Fruit fly (Drosophila melanogaster) whole organism, wandering third instar larva: ENCODE results near the gene Sdic1.
"Not testable (repeated sequence)": the region's sequence is repeated elsewhere in the genome, so short reads cannot be mapped to it uniquely, and the experiment has no call there.

Source experiments
- CG32264 ChIP-seq: fragments of 200-800 bp; sonication (Bioruptor generic); optimal IDR thresholded peaks from 2 replicates; lab custom pipeline; 2016; ENCODE audit warnings: missing biosample characterization, missing genetic modification characterization
- CG9705 ChIP-seq: fragments of 200-800 bp; sonication (Bioruptor generic); optimal IDR thresholded peaks from 2 replicates; lab custom pipeline; 2018; ENCODE audit warnings: missing biosample characterization, mild to moderate bottlenecking, missing genetic modification characterization
- CrebA ChIP-seq: fragments of 200-800 bp; sonication (Bioruptor generic); optimal IDR thresholded peaks from 2 replicates; lab custom pipeline; 2016; ENCODE audit warnings: missing biosample characterization, mild to moderate bottlenecking, missing genetic modification characterization, borderline replicate concordance
- Dfd ChIP-seq: fragments of >200 bp; optimal IDR thresholded peaks from 2 replicates; lab custom pipeline; 2017; ENCODE audit warnings: missing biosample characterization, missing genetic modification characterization
- Dif ChIP-seq: fragments of 200-275, 200-300 bp; sonication (Bioruptor generic); optimal IDR thresholded peaks from 2 replicates; lab custom pipeline; 2018; ENCODE audit warnings: missing biosample characterization, missing genetic modification characterization; ENCODE audit not compliant: partially characterized antibody
- GATAd ChIP-seq: sonication (Bioruptor generic); optimal IDR thresholded peaks from 2 replicates; lab custom pipeline; 2016; ENCODE audit warnings: missing biosample characterization, missing genetic modification characterization
- Hr78 ChIP-seq: fragments of >200 bp; optimal IDR thresholded peaks from 2 replicates; lab custom pipeline; 2017; ENCODE audit warnings: missing biosample characterization, missing genetic modification characterization
- Hr83 ChIP-seq: fragments of 200-300 bp; sonication (Bioruptor generic); optimal IDR thresholded peaks from 2 replicates; lab custom pipeline; 2016; ENCODE audit warnings: missing biosample characterization, mild to moderate bottlenecking, missing genetic modification characterization, moderate library complexity; ENCODE audit not compliant: poor library complexity, severe bottlenecking
- Mio ChIP-seq: sonication (Bioruptor generic); optimal IDR thresholded peaks from 2 replicates; lab custom pipeline; 2016; ENCODE audit warnings: missing biosample characterization, missing genetic modification characterization
- Myc ChIP-seq: fragments of >200 bp; optimal IDR thresholded peaks from 2 replicates; lab custom pipeline; 2017
- N ChIP-seq: fragments of >200 bp; optimal IDR thresholded peaks from 2 replicates; lab custom pipeline; 2018; ENCODE audit warnings: missing biosample characterization, missing external identifiers, missing genetic modification characterization
- Rel ChIP-seq, 2 experiments: fragments of 200-800 bp; sonication (Bioruptor generic) in 1 of 2; optimal IDR thresholded peaks; 2 replicates in 1 of 2; 3 replicates in 1 of 2; lab custom pipeline; 2016 to 2019; ENCODE audit warnings: mild to moderate bottlenecking in 2 of 2, missing biosample characterization in 2 of 2, missing genetic modification characterization in 2 of 2, moderate library complexity in 1 of 2
- Sp1 ChIP-seq: fragments of 200-800 bp; sonication (Bioruptor generic); optimal IDR thresholded peaks from 3 replicates; lab custom pipeline; 2019; ENCODE audit warnings: missing biosample characterization, mild to moderate bottlenecking, missing genetic modification characterization, moderate library complexity
- br ChIP-seq: fragments of 200-800 bp; sonication (Bioruptor generic); optimal IDR thresholded peaks from 2 replicates; lab custom pipeline; 2016; ENCODE audit warnings: missing biosample characterization, missing genetic modification characterization
- brk ChIP-seq: fragments of 200-800 bp; sonication (Bioruptor generic); optimal IDR thresholded peaks from 2 replicates; lab custom pipeline; 2016; ENCODE audit warnings: missing biosample characterization, mild to moderate bottlenecking, missing genetic modification characterization
- dmrt93B ChIP-seq: fragments of 200-800 bp; sonication (Bioruptor generic); optimal IDR thresholded peaks from 2 replicates; lab custom pipeline; 2018; ENCODE audit warnings: missing biosample characterization, mild to moderate bottlenecking, missing genetic modification characterization
- dsf ChIP-seq: sonication (Bioruptor generic); optimal IDR thresholded peaks from 2 replicates; lab custom pipeline; 2016; ENCODE audit warnings: missing biosample characterization, missing genetic modification characterization, borderline replicate concordance
- ey ChIP-seq: fragments of 200-800 bp; sonication (Bioruptor generic); optimal IDR thresholded peaks from 2 replicates; lab custom pipeline; 2016; ENCODE audit warnings: missing biosample characterization, missing genetic modification characterization
- foxo ChIP-seq, 2 experiments: fragments of 200-800 bp; sonication (Bioruptor generic); optimal IDR thresholded peaks; 2 replicates in 1 of 2; 3 replicates in 1 of 2; lab custom pipeline; 2016 to 2017; ENCODE audit warnings: missing biosample characterization in 2 of 2, missing genetic modification characterization in 2 of 2
- fru ChIP-seq: fragments of 200-800 bp; sonication (Bioruptor generic); optimal IDR thresholded peaks from 3 replicates; lab custom pipeline; 2016; ENCODE audit warnings: missing biosample characterization, mild to moderate bottlenecking, missing genetic modification characterization
- h ChIP-seq: fragments of 200-800 bp; sonication (Bioruptor generic); optimal IDR thresholded peaks from 3 replicates; lab custom pipeline; 2016; ENCODE audit warnings: missing biosample characterization, mild to moderate bottlenecking, missing genetic modification characterization
- jim ChIP-seq: fragments of 175-275, 200-325 bp; sonication (Bioruptor generic); optimal IDR thresholded peaks from 2 replicates; lab custom pipeline; 2016; ENCODE audit warnings: missing biosample characterization, mild to moderate bottlenecking, missing genetic modification characterization
- lola ChIP-seq: fragments of >200 bp; optimal IDR thresholded peaks from 2 replicates; lab custom pipeline; 2017; ENCODE audit warnings: missing biosample characterization, missing genetic modification characterization
- pan ChIP-seq: fragments of >200 bp; optimal IDR thresholded peaks from 2 replicates; lab custom pipeline; 2017
- psq ChIP-seq: fragments of 200-800 bp; sonication (Bioruptor generic); optimal IDR thresholded peaks from 3 replicates; lab custom pipeline; 2017; ENCODE audit warnings: missing biosample characterization, mild to moderate bottlenecking, missing genetic modification characterization, moderate library complexity
- sage ChIP-seq: fragments of 200-800 bp; sonication (Bioruptor generic); optimal IDR thresholded peaks from 2 replicates; lab custom pipeline; 2016; ENCODE audit warnings: missing biosample characterization, mild to moderate bottlenecking, missing genetic modification characterization
- sv ChIP-seq: fragments of 200-800 bp; sonication (Bioruptor generic); optimal IDR thresholded peaks from 3 replicates; lab custom pipeline; 2016; ENCODE audit warnings: missing biosample characterization, missing genetic modification characterization
- tai ChIP-seq: sonication (Bioruptor generic); optimal IDR thresholded peaks from 2 replicates; lab custom pipeline; 2016; ENCODE audit warnings: missing biosample characterization, missing genetic modification characterization
- woc ChIP-seq: sonication (Bioruptor generic); optimal IDR thresholded peaks from 2 replicates; lab custom pipeline; 2016; ENCODE audit warnings: missing biosample characterization, mild to moderate bottlenecking, missing genetic modification characterization

Gene Sdic1

DNA sequence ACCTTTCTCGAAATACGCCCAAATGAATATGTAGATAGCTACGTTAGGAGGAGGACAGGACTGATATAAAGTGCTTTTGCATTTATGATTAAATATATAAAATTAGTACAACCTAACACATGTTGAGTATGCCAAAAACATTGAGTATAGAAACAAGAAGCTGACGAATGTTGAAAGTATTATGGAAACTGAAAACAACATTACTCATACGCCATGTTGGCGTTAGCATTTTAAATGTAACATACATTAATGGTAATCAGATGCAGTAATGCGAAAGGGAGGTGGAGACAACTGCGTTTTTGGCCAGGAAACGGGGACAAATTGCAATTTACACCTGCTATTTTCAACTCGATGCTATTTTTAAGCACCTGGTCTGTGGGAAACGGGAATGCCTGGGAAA is 19.9 kb downstream of the Sdic1 start:
- TF ChIP-seq Rel (GFP tag; optimal IDR thresholded peaks at IDR 0.05; lab: Kevin White, UChicago) (no peak), Rel (tag; optimal IDR thresholded peaks at IDR 0.05; lab: Kevin White, UChicago) (no peak), lola (GFP tag; lab: Kevin White, UChicago) (no peak), Dfd (GFP tag; lab: Kevin White, UChicago) (no peak), CrebA (GFP tag; lab: Kevin White, UChicago) (no peak), CG32264 (GFP tag; lab: Kevin White, UChicago) (no peak), dsf (GFP tag; lab: Kevin White, UChicago) (no peak), Dif (no peak), brk (no peak), Myc (lab: Kevin White, UChicago) (no peak), CG9705 (GFP tag; lab: Kevin White, UChicago) (no peak), foxo (GFP tag; optimal IDR thresholded peaks at IDR 0.05; lab: Kevin White, UChicago) (no peak), jim (GFP tag; lab: Kevin White, UChicago) (no peak), GATAd (GFP tag; lab: Kevin White, UChicago) (no peak), Sp1 (no peak), fru (no peak), pan (no peak), Hr78 (GFP tag; lab: Kevin White, UChicago) (no peak)

DNA sequence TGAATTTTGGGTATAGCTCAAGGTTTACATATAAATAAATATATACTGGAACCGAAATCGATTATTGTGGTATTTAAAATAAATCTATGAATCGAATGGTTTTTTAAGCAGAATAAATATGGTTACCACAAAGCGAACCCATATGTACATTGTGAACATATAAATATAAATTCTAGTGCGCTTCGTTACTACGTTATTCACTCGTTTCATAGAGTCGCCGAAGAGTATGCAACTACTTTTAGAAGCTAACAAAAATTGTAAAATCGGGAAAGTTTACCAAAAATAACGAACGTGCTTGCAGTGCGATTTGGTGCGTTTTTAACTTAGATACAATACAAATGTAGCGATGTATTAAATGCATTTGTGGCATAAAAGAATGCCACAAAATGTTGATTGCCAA is 22.5 kb downstream of the Sdic1 start:
- TF ChIP-seq woc (GFP tag; lab: Kevin White, UChicago) (no peak), GATAd (GFP tag; lab: Kevin White, UChicago) (no peak), Rel (GFP tag; optimal IDR thresholded peaks at IDR 0.05; lab: Kevin White, UChicago) (no peak), Rel (tag; optimal IDR thresholded peaks at IDR 0.05; lab: Kevin White, UChicago) (no peak), pan (no peak), sage (GFP tag; lab: Kevin White, UChicago) (no peak), lola (GFP tag; lab: Kevin White, UChicago) (no peak), N (no peak), Sp1 (no peak), psq (GFP tag; lab: Kevin White, UChicago) (no peak)

DNA sequence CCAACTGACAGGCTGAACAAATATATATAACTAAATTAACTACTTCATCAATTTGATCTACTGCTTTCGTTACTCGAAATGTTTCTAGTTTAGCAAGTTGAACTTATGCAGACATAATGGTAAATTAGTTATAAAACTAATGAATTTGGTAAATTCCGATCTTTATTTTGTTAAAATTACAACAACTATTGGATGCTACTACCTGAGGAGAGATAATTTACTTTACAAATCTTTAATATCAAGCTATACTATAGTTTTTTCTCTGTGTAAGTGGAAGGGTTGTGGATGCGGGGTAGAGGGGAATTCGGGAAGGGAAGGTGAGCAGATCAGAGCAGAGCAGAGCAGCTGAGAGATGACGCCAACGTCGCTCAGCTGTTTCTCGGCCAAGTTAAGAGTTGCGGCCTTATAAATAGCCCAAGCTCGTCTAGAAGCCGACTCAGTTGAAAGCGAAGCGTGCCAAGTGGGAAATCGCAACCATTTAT is 30.7 kb downstream of the Sdic1 start, which contains the start of gene aspr:
Gene aspr (plus strand): TSS at position 432 of the 482 bp plus-strand sequence.
- no peak for TF ChIP-seq Dif
- no peak for TF ChIP-seq Dfd (GFP tag; lab: Kevin White, UChicago)
- TF ChIP-seq br (GFP tag; lab: Kevin White, UChicago): no peak
- no peak for TF ChIP-seq CG32264 (GFP tag; lab: Kevin White, UChicago)
- TF ChIP-seq, all 38 proteins: peak for 0

DNA sequence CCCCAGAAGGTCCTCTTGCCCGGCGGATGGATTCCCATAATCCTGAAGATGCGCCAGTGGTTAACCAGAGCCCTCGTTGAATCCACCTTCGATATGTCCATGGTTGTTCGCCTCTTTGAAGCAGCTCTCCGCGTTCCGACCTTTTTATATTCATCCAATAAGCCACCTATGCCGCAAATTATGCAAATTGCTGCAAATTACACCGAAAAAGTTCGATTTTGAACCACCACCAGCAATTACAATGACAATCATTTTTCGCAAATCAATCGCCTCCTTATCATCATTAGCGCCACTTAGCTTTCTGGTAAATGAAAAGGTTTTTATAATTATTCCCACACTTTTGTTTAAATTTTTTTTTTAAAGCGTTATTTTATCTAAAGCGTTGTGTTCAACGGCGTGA is 35.4 kb downstream of the Sdic1 start, which contains the start of gene Or19a:
Gene Or19a (minus strand): TSS at position 101 of the 400 bp plus-strand sequence.
- not testable (repeated sequence) for TF ChIP-seq psq (GFP tag; lab: Kevin White, UChicago); Mio (GFP tag; lab: Kevin White, UChicago); Myc (lab: Kevin White, UChicago)
- TF ChIP-seq, all 38 proteins: peak for 0; not testable (repeated sequence) for 38

DNA sequence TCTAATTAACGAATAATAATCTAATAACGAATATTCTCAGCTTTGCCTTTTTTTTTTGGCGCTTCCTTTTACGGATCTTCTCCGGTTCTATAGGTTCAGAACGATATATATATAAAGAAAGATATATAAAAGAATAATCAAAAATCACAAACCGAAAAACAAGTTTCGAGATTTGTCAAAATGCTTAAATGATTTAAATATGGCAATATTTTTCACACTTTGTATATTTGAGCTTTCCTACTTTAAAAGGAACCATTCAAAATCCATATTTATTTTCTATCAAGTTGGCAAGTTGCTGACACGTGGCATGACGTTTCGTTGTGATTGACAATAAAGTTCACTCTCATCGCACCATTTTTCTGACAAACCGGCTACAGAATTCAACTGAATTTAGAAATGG is 37.7 kb downstream of the Sdic1 start, which contains the start of gene CG34332:
Gene CG34332 (plus strand): TSS at position 301 of the 400 bp plus-strand sequence.
- no peak for TF ChIP-seq GATAd (GFP tag; lab: Kevin White, UChicago)
- no peak for TF ChIP-seq CG32264 (GFP tag; lab: Kevin White, UChicago)
- TF ChIP-seq tai (GFP tag; lab: Kevin White, UChicago): no peak
- no peak for TF ChIP-seq Dfd (GFP tag; lab: Kevin White, UChicago)
- TF ChIP-seq foxo (GFP tag; optimal IDR thresholded peaks at IDR 0.05; lab: Kevin White, UChicago): no peak
- TF ChIP-seq pan: no peak
- TF ChIP-seq Hr83: no peak
- TF ChIP-seq brk: no peak
- TF ChIP-seq Mio (GFP tag; lab: Kevin White, UChicago): no peak
- no peak for TF ChIP-seq sage (GFP tag; lab: Kevin White, UChicago)
- TF ChIP-seq sv: no peak
- no peak for TF ChIP-seq h
- TF ChIP-seq psq (GFP tag; lab: Kevin White, UChicago): no peak
- no peak for TF ChIP-seq br (GFP tag; lab: Kevin White, UChicago)
- no peak for TF ChIP-seq ey
- no peak for TF ChIP-seq dmrt93B (GFP tag; lab: Kevin White, UChicago)
